Worm (Caenorhabditis elegans): ENCODE results near the gene wago-4.

The wago-4 gene

ce11 chrII:12944587-12945126, 25.3 kb downstream of the wago-4 start (continued):
- TF ChIP-seq R02D3.7 (tag; optimal IDR thresholded peaks at IDR 0.05) (peak; percentile 24), peb-1 (tag; optimal IDR thresholded peaks at IDR 0.05) (no peak), dmd-4 (tag; optimal IDR thresholded peaks at IDR 0.05) (no peak), crh-2 (tag; optimal IDR thresholded peaks at IDR 0.05) (peak; percentile 92), nhr-237 (tag; optimal IDR thresholded peaks at IDR 0.05) (peak; percentile 70), ztf-11 (tag; optimal IDR thresholded peaks at IDR 0.05) (no peak), alr-1 (tag; optimal IDR thresholded peaks at IDR 0.05) (no peak), nhr-129 (tag; optimal IDR thresholded peaks at IDR 0.05) (peak; percentile 87), C34F6.9 (tag; optimal IDR thresholded peaks at IDR 0.05) (peak; percentile 59), ZK546.5 (tag; optimal IDR thresholded peaks at IDR 0.05) (peak; percentile 34), lin-13 (GFP tag; optimal IDR thresholded peaks at IDR 0.05) (peak; percentile 90), lsy-2 (tag; optimal IDR thresholded peaks at IDR 0.05) (peak; percentile 81 to 85), aly-2 (tag; optimal IDR thresholded peaks at IDR 0.05) (no peak), sem-4 (tag; optimal IDR thresholded peaks at IDR 0.05) (peak; percentile 79), mab-5 (tag; optimal IDR thresholded peaks at IDR 0.05) (peak; percentile 36), nhr-6 (tag; optimal IDR thresholded peaks at IDR 0.05) (peak; percentile 74), unc-62 (GFP tag; optimal IDR thresholded peaks at IDR 0.05) (no peak), Y55F3AM.14 (GFP tag; optimal IDR thresholded peaks at IDR 0.05) (peak; percentile 89), unc-55 (GFP tag; optimal IDR thresholded peaks at IDR 0.05) (peak; percentile 74), zag-1 (tag; optimal IDR thresholded peaks at IDR 0.05) (peak; percentile 78), ceh-82 (tag; optimal IDR thresholded peaks at IDR 0.05) (peak; percentile 60), ceh-16 (tag; optimal IDR thresholded peaks at IDR 0.05) (peak; percentile 98), ztf-4 (tag; optimal IDR thresholded peaks at IDR 0.05) (peak; percentile 76), nhr-25 (tag; optimal IDR thresholded peaks at IDR 0.05) (peak; percentile 89), nhr-77 (tag; optimal IDR thresholded peaks at IDR 0.05) (peak; percentile 63)

ce11 chrII:12948158-12948557, 28.8 kb downstream of the wago-4 start, which contains the start of gene F58G1.7:
Gene F58G1.7, minus strand, starts transcription at chrII:12948258.
- no peak for TF ChIP-seq unc-62 (GFP tag; optimal IDR thresholded peaks at IDR 0.05)
- no peak for TF ChIP-seq nhr-21 (tag; optimal IDR thresholded peaks at IDR 0.05)
- no peak for TF ChIP-seq nhr-25 (tag; optimal IDR thresholded peaks at IDR 0.05)
- no peak for TF ChIP-seq dmd-4 (tag; optimal IDR thresholded peaks at IDR 0.05)
- TF ChIP-seq nhr-10 (tag; optimal IDR thresholded peaks at IDR 0.05), result no peak
- TF ChIP-seq unc-39 (tag; optimal IDR thresholded peaks at IDR 0.05), result no peak
- no peak for TF ChIP-seq nhr-129 (tag; optimal IDR thresholded peaks at IDR 0.05)
- TF ChIP-seq lsy-2 (tag; optimal IDR thresholded peaks at IDR 0.05), result no peak
- TF ChIP-seq ceh-16 (tag; optimal IDR thresholded peaks at IDR 0.05), result no peak
- TF ChIP-seq ztf-1 (GFP tag; conservative IDR thresholded peaks at IDR 0.05), result no peak
- TF ChIP-seq lin-11 (tag; optimal IDR thresholded peaks at IDR 0.05), result no peak
- no peak for TF ChIP-seq nhr-6 (tag; optimal IDR thresholded peaks at IDR 0.05)
- no peak for TF ChIP-seq ztf-4 (tag; optimal IDR thresholded peaks at IDR 0.05)
- no peak for TF ChIP-seq nhr-77 (tag; optimal IDR thresholded peaks at IDR 0.05)
- TF ChIP-seq sem-4 (tag; optimal IDR thresholded peaks at IDR 0.05), result no peak
- no peak for TF ChIP-seq elt-1 (tag; optimal IDR thresholded peaks at IDR 0.05)
- TF ChIP-seq mdl-1 (tag; optimal IDR thresholded peaks at IDR 0.05), result no peak
- TF ChIP-seq skn-1 (tag; optimal IDR thresholded peaks at IDR 0.05), result no peak

- TF ChIP-seq sma-9 (GFP tag; optimal IDR thresholded peaks at IDR 0.05) (peak; percentile 59), sma-9 (tag; optimal IDR thresholded peaks at IDR 0.05) (no peak), fos-1 (tag; optimal IDR thresholded peaks at IDR 0.05) (peak; percentile 31), snpc-4 (tag; optimal IDR thresholded peaks at IDR 0.05) (peak; percentile 76), unc-55 (GFP tag; optimal IDR thresholded peaks at IDR 0.05) (peak; percentile 54), mbf-1 (tag; optimal IDR thresholded peaks at IDR 0.05) (no peak), crh-2 (tag; optimal IDR thresholded peaks at IDR 0.05) (peak; percentile 30), nhr-10 (tag; optimal IDR thresholded peaks at IDR 0.05) (no peak), lin-13 (GFP tag; optimal IDR thresholded peaks at IDR 0.05) (peak; percentile 11), lsy-2 (tag; optimal IDR thresholded peaks at IDR 0.05) (peak in 1 of 2 experiments; percentile 49), C34F6.9 (tag; optimal IDR thresholded peaks at IDR 0.05) (peak; percentile 70), Y55F3AM.14 (GFP tag; optimal IDR thresholded peaks at IDR 0.05) (no peak), nhr-129 (tag; optimal IDR thresholded peaks at IDR 0.05) (peak; percentile 63), unc-62 (GFP tag; optimal IDR thresholded peaks at IDR 0.05) (no peak), sma-3 (GFP tag; optimal IDR thresholded peaks at IDR 0.05) (peak; percentile 10), gmeb-1 (tag; optimal IDR thresholded peaks at IDR 0.05) (peak; percentile 3), F13H6.1 (tag; optimal IDR thresholded peaks at IDR 0.05) (peak; percentile 3)
These were observed 33.9 kb downstream of the wago-4 start for ce11 chrII:12953297-12953696.
